Worm (Caenorhabditis elegans) whole organism, L1 larva: ENCODE results near the gene adm-4.

Source experiments
- C34B4.2 ChIP-seq: sonication (generic microtip); optimal IDR thresholded peaks from 2 replicates; lab custom pipeline; 2017; ENCODE audit warnings: mild to moderate bottlenecking, missing genetic modification characterization, missing compliant biosample characterization
- F16B12.6 ChIP-seq: fragments of 150-350 bp; optimal IDR thresholded peaks from 2 replicates; lab custom pipeline; 2014; ENCODE audit warnings: missing biosample characterization, missing genetic modification characterization
- Y116A8C.19 ChIP-seq: sonication (generic microtip); optimal IDR thresholded peaks from 2 replicates; lab custom pipeline; 2016; ENCODE audit warnings: missing compliant biosample characterization, missing genetic modification characterization, borderline replicate concordance
- aha-1 ChIP-seq: fragments of 150-350 bp; optimal IDR thresholded peaks from 2 replicates; lab custom pipeline; 2014; ENCODE audit warnings: missing biosample characterization, missing genetic modification characterization
- alr-1 ChIP-seq: fragments of 200-800 bp; sonication (Bioruptor generic); optimal IDR thresholded peaks from 2 replicates; lab custom pipeline; 2018; ENCODE audit warnings: borderline replicate concordance, mild to moderate bottlenecking, missing genetic modification characterization, missing compliant biosample characterization
- aly-2 ChIP-seq: fragments of 150-350 bp; optimal IDR thresholded peaks from 2 replicates; lab custom pipeline; 2014; ENCODE audit warnings: missing biosample characterization, missing genetic modification characterization
- blmp-1 ChIP-seq: fragments of 150-350 bp; optimal IDR thresholded peaks from 2 replicates; lab custom pipeline; 2014; ENCODE audit warnings: missing biosample characterization, missing genetic modification characterization
- ceh-63 ChIP-seq: fragments of 200-800 bp; sonication (Bioruptor generic); optimal IDR thresholded peaks from 2 replicates; lab custom pipeline; 2018; ENCODE audit warnings: mild to moderate bottlenecking, missing genetic modification characterization, missing compliant biosample characterization
- ceh-8 ChIP-seq: fragments of 200-800 bp; sonication (Bioruptor generic); optimal IDR thresholded peaks from 2 replicates; lab custom pipeline; 2018; ENCODE audit warnings: mild to moderate bottlenecking, missing genetic modification characterization, moderate library complexity, missing compliant biosample characterization
- ceh-82 ChIP-seq, 3 experiments: fragments of 150-350 bp in 1 of 3; sonication (generic microtip) in 2 of 3; optimal IDR thresholded peaks; 2 replicates each; lab custom pipeline; 2014 to 2017; ENCODE audit warnings: missing biosample characterization in 3 of 3, missing genetic modification characterization in 3 of 3
- ceh-88 ChIP-seq: fragments of 200-800 bp; sonication (Bioruptor generic); IDR thresholded peaks from 2 replicates; pipeline ENCODE4 v1.3.6; 2022; ENCODE audit warnings: missing genetic modification characterization, missing compliant biosample characterization
- ceh-90 ChIP-seq: sonication (generic microtip); optimal IDR thresholded peaks from 2 replicates; lab custom pipeline; 2016; ENCODE audit warnings: missing genetic modification characterization, missing compliant biosample characterization
- ces-1 ChIP-seq: fragments of 150-350 bp; optimal IDR thresholded peaks from 2 replicates; lab custom pipeline; 2014; ENCODE audit warnings: missing biosample characterization, missing genetic modification reagents, missing genetic modification characterization
- dpl-1 ChIP-seq, 3 experiments: fragments of 150-350 bp in 2 of 3; sonication (generic microtip) in 1 of 3; optimal IDR thresholded peaks; 2 replicates each; lab custom pipeline; 2014 to 2017; ENCODE audit warnings: missing biosample characterization in 3 of 3, missing genetic modification characterization in 3 of 3, missing genetic modification reagents in 3 of 3
- efl-1 ChIP-seq, 4 experiments: fragments of 150-350 bp; optimal IDR thresholded peaks in 3 of 4; peaks in 1 of 4; 1 replicate in 1 of 4; 2 replicates in 3 of 4; lab custom pipeline; 2014; ENCODE audit warnings: missing biosample characterization in 2 of 4, missing genetic modification characterization in 2 of 4, missing genetic modification reagents in 2 of 4
- efl-3 ChIP-seq: fragments of 200-800 bp; sonication (Bioruptor generic); optimal IDR thresholded peaks from 2 replicates; lab custom pipeline; 2018; ENCODE audit warnings: mild to moderate bottlenecking, missing genetic modification characterization, missing compliant biosample characterization
- egl-13 ChIP-seq: sonication (generic microtip); optimal IDR thresholded peaks from 2 replicates; lab custom pipeline; 2016; ENCODE audit warnings: missing genotype, missing genetic modification reagents, missing genetic modification characterization, missing compliant biosample characterization
- elt-2 ChIP-seq: sonication (generic microtip); optimal IDR thresholded peaks from 2 replicates; lab custom pipeline; 2016; ENCODE audit warnings: missing genetic modification characterization, mild to moderate bottlenecking, inconsistent platforms, missing compliant biosample characterization, missing genetic modification reagents
- elt-3 ChIP-seq, 6 experiments: fragments of 150-350 bp in 1 of 6; sonication (generic microtip); optimal IDR thresholded peaks; 2 replicates each; lab custom pipeline; 2017 to 2018; ENCODE audit warnings: missing biosample characterization in 6 of 6, missing genetic modification characterization in 6 of 6, inconsistent platforms in 1 of 6
- fkh-4 ChIP-seq: sonication (generic microtip); optimal IDR thresholded peaks from 2 replicates; lab custom pipeline; 2016; ENCODE audit warnings: missing compliant biosample characterization, missing genetic modification characterization, borderline replicate concordance
- fos-1 ChIP-seq: fragments of 150-350 bp; optimal IDR thresholded peaks from 2 replicates; lab custom pipeline; 2014; ENCODE audit warnings: missing biosample characterization, missing genetic modification characterization
- hlh-17 ChIP-seq: fragments of 200-800 bp; sonication (Bioruptor generic); optimal IDR thresholded peaks from 2 replicates; lab custom pipeline; 2018; ENCODE audit warnings: missing genetic modification characterization, mild to moderate bottlenecking, missing compliant biosample characterization, moderate library complexity, borderline replicate concordance
- isw-1 ChIP-seq: fragments of 200-800 bp; sonication (Bioruptor generic); IDR thresholded peaks from 2 replicates; pipeline ENCODE4 v1.3.6; 2022; ENCODE audit warnings: missing genetic modification characterization, missing compliant biosample characterization
- jun-1 ChIP-seq: fragments of 150-350 bp; optimal IDR thresholded peaks from 2 replicates; lab custom pipeline; 2014; ENCODE audit warnings: missing biosample characterization, missing genetic modification reagents, missing genetic modification characterization
- lin-13 ChIP-seq: fragments of 150-350 bp; optimal IDR thresholded peaks from 2 replicates; lab custom pipeline; 2014; ENCODE audit warnings: missing biosample characterization, missing genetic modification reagents, missing genetic modification characterization
- lin-35 ChIP-seq, 2 experiments: fragments of 150-350 bp; optimal IDR thresholded peaks; 2 replicates each; lab custom pipeline; 2014; ENCODE audit warnings: missing biosample characterization in 2 of 2, missing genetic modification characterization in 2 of 2, missing genetic modification reagents in 2 of 2
- lin-39 ChIP-seq: fragments of 150-350 bp; optimal IDR thresholded peaks from 2 replicates; lab custom pipeline; 2014; ENCODE audit warnings: missing biosample characterization, missing genetic modification reagents, missing genetic modification characterization
- mdl-1 ChIP-seq, 2 experiments: fragments of 150-350 bp; optimal IDR thresholded peaks; 2 replicates each; lab custom pipeline; 2014 to 2017; ENCODE audit warnings: missing biosample characterization in 2 of 2, missing genetic modification characterization in 2 of 2, inconsistent platforms in 1 of 2
- mef-2 ChIP-seq: fragments of 150-350 bp; optimal IDR thresholded peaks from 2 replicates; lab custom pipeline; 2014; ENCODE audit warnings: missing biosample characterization, missing genetic modification characterization
- mep-1 ChIP-seq: fragments of 150-350 bp; optimal IDR thresholded peaks from 2 replicates; lab custom pipeline; 2014; ENCODE audit warnings: missing biosample characterization, missing genetic modification characterization
- nhr-12 ChIP-seq: sonication (generic microtip); optimal IDR thresholded peaks from 2 replicates; lab custom pipeline; 2017; ENCODE audit warnings: missing biosample characterization, missing genetic modification characterization
- nhr-19 ChIP-seq: fragments of 200-800 bp; sonication (Bioruptor generic); conservative IDR thresholded peaks from 2 replicates; pipeline ENCODE4 v1.3.6; 2022; ENCODE audit warnings: missing genetic modification characterization, missing compliant biosample characterization
- nhr-28 ChIP-seq: fragments of 150-350 bp; optimal IDR thresholded peaks from 2 replicates; lab custom pipeline; 2014; ENCODE audit warnings: missing biosample characterization, missing genetic modification characterization
- nhr-47 ChIP-seq: sonication (generic microtip); optimal IDR thresholded peaks from 2 replicates; lab custom pipeline; 2016; ENCODE audit warnings: mild to moderate bottlenecking, missing genetic modification characterization, moderate library complexity, missing compliant biosample characterization
- nhr-71 ChIP-seq: sonication (generic microtip); optimal IDR thresholded peaks from 2 replicates; lab custom pipeline; 2016; ENCODE audit warnings: mild to moderate bottlenecking, missing genetic modification characterization, moderate library complexity, missing compliant biosample characterization
- nhr-76 ChIP-seq: sonication (generic microtip); optimal IDR thresholded peaks from 2 replicates; lab custom pipeline; 2017; ENCODE audit warnings: missing biosample characterization, missing genetic modification characterization
- nhr-77 ChIP-seq: fragments of 150-350 bp; optimal IDR thresholded peaks from 2 replicates; lab custom pipeline; 2014; ENCODE audit warnings: missing biosample characterization, missing genetic modification characterization
- nhr-84 ChIP-seq: sonication (generic microtip); optimal IDR thresholded peaks from 2 replicates; lab custom pipeline; 2017; ENCODE audit warnings: missing biosample characterization, missing genetic modification characterization
- nhr-85 ChIP-seq: sonication (generic microtip); peaks from one replicate; lab custom pipeline; 2016; ENCODE audit warnings: missing genetic modification characterization, inconsistent platforms, missing compliant biosample characterization
- pag-3 ChIP-seq: sonication (generic microtip); optimal IDR thresholded peaks from 2 replicates; lab custom pipeline; 2017; ENCODE audit warnings: missing genetic modification characterization, mild to moderate bottlenecking, missing compliant biosample characterization, antibody characterized with exemption, borderline replicate concordance; ENCODE audit not compliant: insufficient read depth
- pqm-1 ChIP-seq: sonication (generic microtip); optimal IDR thresholded peaks from 3 replicates; lab custom pipeline; 2017; ENCODE audit warnings: missing biosample characterization, missing genetic modification characterization
- skn-1 ChIP-seq: fragments of 150-350 bp; optimal IDR thresholded peaks from 2 replicates; lab custom pipeline; 2014; ENCODE audit warnings: missing biosample characterization, missing genetic modification characterization
- sox-4 ChIP-seq: sonication (generic microtip); optimal IDR thresholded peaks from 2 replicates; lab custom pipeline; 2016; ENCODE audit warnings: missing genetic modification characterization, missing compliant biosample characterization
- sptf-1 ChIP-seq: fragments of 150-350 bp; optimal IDR thresholded peaks from 2 replicates; lab custom pipeline; 2014; ENCODE audit warnings: missing biosample characterization, missing genetic modification characterization
- unc-130 ChIP-seq: fragments of 150-350 bp; optimal IDR thresholded peaks from 2 replicates; lab custom pipeline; 2017; ENCODE audit warnings: missing biosample characterization, missing genetic modification characterization, inconsistent platforms
- xbp-1 ChIP-seq: sonication (generic microtip); optimal IDR thresholded peaks from 2 replicates; lab custom pipeline; 2016; ENCODE audit warnings: missing genetic modification characterization, missing compliant biosample characterization
- zag-1 ChIP-seq: fragments of 150-350 bp; optimal IDR thresholded peaks from 2 replicates; lab custom pipeline; 2014; ENCODE audit warnings: missing biosample characterization, missing genetic modification characterization
- zip-4 ChIP-seq: fragments of 200-800 bp; sonication (Bioruptor generic); optimal IDR thresholded peaks from 2 replicates; lab custom pipeline; 2018; ENCODE audit warnings: mild to moderate bottlenecking, missing genetic modification characterization, moderate library complexity, missing compliant biosample characterization
- ztf-11 ChIP-seq, 2 experiments: sonication (generic microtip); optimal IDR thresholded peaks; 2 replicates each; lab custom pipeline; 2016 to 2017; ENCODE audit warnings: missing genetic modification characterization in 2 of 2, missing biosample characterization in 1 of 2, missing compliant biosample characterization in 1 of 2
- ztf-4 ChIP-seq: fragments of 150-350 bp; optimal IDR thresholded peaks from 2 replicates; lab custom pipeline; 2014; ENCODE audit warnings: missing biosample characterization, missing genetic modification characterization

adm-4 gene

DNA sequence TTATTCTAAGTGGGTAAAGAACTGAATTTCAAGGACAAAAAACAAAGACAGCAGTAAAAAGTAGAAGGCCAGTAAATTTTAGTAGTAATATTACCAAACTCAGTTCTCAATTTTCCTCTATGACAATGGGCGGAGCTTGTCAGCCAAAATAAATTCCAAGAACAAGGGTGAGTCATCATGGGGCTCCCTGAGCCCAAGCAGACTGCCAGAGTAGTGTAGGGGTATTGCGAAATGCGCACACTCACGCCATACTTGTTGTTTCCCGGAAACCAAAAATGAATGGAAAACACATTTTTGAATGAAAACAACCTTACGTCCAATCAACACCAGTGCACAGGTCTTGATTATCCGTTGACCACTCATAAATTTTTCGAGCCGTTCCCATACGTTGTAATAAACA, 6.3 kb downstream of the adm-4 start (continued):
- TF ChIP-seq nhr-84 (tag; lab: Kevin White, UChicago) (no peak), nhr-76 (tag; lab: Kevin White, UChicago) (no peak), Y116A8C.19 (tag; lab: Kevin White, UChicago) (no peak), blmp-1 (no peak), pqm-1 (tag; lab: Kevin White, UChicago) (no peak), nhr-47 (tag; lab: Kevin White, UChicago) (peak; percentile 67), lin-35 (GFP tag; optimal IDR thresholded peaks at IDR 0.05; lab: Kevin White, UChicago) (no peak), xbp-1 (tag; lab: Kevin White, UChicago) (peak; percentile 13), mef-2 (peak; percentile 1), efl-3 (GFP tag; lab: Kevin White, UChicago) (no peak), fkh-4 (tag; lab: Kevin White, UChicago) (no peak), nhr-77 (no peak), ces-1 (GFP tag; lab: Kevin White, UChicago) (no peak), sptf-1 (tag; lab: Kevin White, UChicago) (no peak), nhr-19 (GFP tag; lab: Robert Waterston, UW) (no peak), C34B4.2 (tag; lab: Kevin White, UChicago) (no peak), pag-3 (tag; lab: Kevin White, UChicago) (no peak), lin-39 (tag; lab: Kevin White, UChicago) (no peak), ztf-4 (tag; lab: Kevin White, UChicago) (peak; percentile 38), isw-1 (GFP tag; lab: Robert Waterston, UW) (0 out of 2 replicates have a peak, but pooled peaks have one; percentile 15), nhr-85 (tag; lab: Kevin White, UChicago) (no peak), elt-3 (tag; optimal IDR thresholded peaks at IDR 0.05; lab: Kevin White, UChicago) (no peak), F16B12.6 (tag; lab: Kevin White, UChicago) (no peak), efl-1 (optimal IDR thresholded peaks at IDR 0.05; lab: Kevin White, UChicago) (peak in 1 of 2 experiments; percentile 20), efl-1 (GFP tag; optimal IDR thresholded peaks at IDR 0.05 in 1 of 2; lab: Kevin White, UChicago) (peak in 1 of 2 experiments; percentile 22), nhr-71 (tag; lab: Kevin White, UChicago) (peak; percentile 86), ztf-11 (tag; optimal IDR thresholded peaks at IDR 0.05; lab: Kevin White, UChicago) (no peak), nhr-12 (no peak), hlh-17 (GFP tag; lab: Kevin White, UChicago) (no peak), lin-13 (GFP tag; lab: Kevin White, UChicago) (peak; percentile 12), nhr-28 (tag; lab: Kevin White, UChicago) (no peak), alr-1 (tag; lab: Kevin White, UChicago) (no peak), sox-4 (tag; lab: Kevin White, UChicago) (peak; percentile 8), aha-1 (tag; lab: Kevin White, UChicago) (no peak), egl-13 (peak; percentile 59), zip-4 (GFP tag; lab: Kevin White, UChicago) (peak; percentile 84), elt-2 (tag; lab: Kevin White, UChicago) (no peak), ceh-63 (no peak), mdl-1 (tag; optimal IDR thresholded peaks at IDR 0.05; lab: Kevin White, UChicago) (no peak), ceh-82 (tag; optimal IDR thresholded peaks at IDR 0.05; lab: Kevin White, UChicago) (peak in 2 of 3 experiments; percentile 1 to 15), ceh-88 (GFP tag; lab: Robert Waterston, UW) (no peak), aly-2 (tag; lab: Kevin White, UChicago) (no peak), dpl-1 (GFP tag; optimal IDR thresholded peaks at IDR 0.05; lab: Kevin White, UChicago) (no peak), ceh-8 (GFP tag; lab: Kevin White, UChicago) (peak; percentile 5), skn-1 (peak; percentile 25), jun-1 (peak; percentile 68), fos-1 (tag; lab: Kevin White, UChicago) (peak; percentile 94), unc-130 (no peak), ceh-90 (tag; lab: Kevin White, UChicago) (no peak), zag-1 (no peak), mep-1 (peak; percentile 53)
